Fruit fly (Drosophila melanogaster) whole organism, embryonic: ENCODE measurements around the gene CG12206.

Experiments used
- Adf1 ChIP-seq: fragments of 200-800 bp; sonication (Bioruptor generic); IDR thresholded peaks from 2 replicates; pipeline ENCODE4 v1.3.6; 2022; ENCODE audit warnings: missing biosample characterization, missing genetic modification characterization
- Asciz ChIP-seq: fragments of 200-800 bp; sonication (Bioruptor generic); optimal IDR thresholded peaks from 2 replicates; lab custom pipeline; 2017; ENCODE audit warnings: missing biosample characterization, mild to moderate bottlenecking, missing genetic modification characterization, missing genetic modification reagents
- CG10543 ChIP-seq: fragments of 200-800 bp; sonication (Bioruptor generic); optimal IDR thresholded peaks from 3 replicates; lab custom pipeline; 2017; ENCODE audit warnings: missing biosample characterization, mild to moderate bottlenecking, missing genetic modification characterization, moderate library complexity
- CG11696 ChIP-seq: fragments of 200-800 bp; sonication (Bioruptor generic); IDR thresholded peaks from 2 replicates; pipeline ENCODE4 v1.3.6; 2022; ENCODE audit warnings: missing biosample characterization, missing genetic modification characterization
- CG12236 ChIP-seq: fragments of 200-800 bp; sonication (Bioruptor generic); optimal IDR thresholded peaks from 2 replicates; lab custom pipeline; 2016; ENCODE audit warnings: missing biosample characterization, missing genetic modification characterization
- CG12942 ChIP-seq: fragments of 200-800 bp; sonication (Bioruptor generic); optimal IDR thresholded peaks from 3 replicates; lab custom pipeline; 2016; ENCODE audit warnings: missing biosample characterization, missing genetic modification characterization
- CG14710 ChIP-seq: fragments of 200-800 bp; sonication (Bioruptor generic); optimal IDR thresholded peaks from 3 replicates; lab custom pipeline; 2019; ENCODE audit warnings: missing biosample characterization, mild to moderate bottlenecking, missing genetic modification characterization, moderate library complexity
- CG14860 ChIP-seq: fragments of 200-800 bp; sonication (Bioruptor generic); IDR thresholded peaks from 3 replicates; pipeline ENCODE4 v1.3.6; 2022; ENCODE audit warnings: missing biosample characterization, missing genetic modification characterization; ENCODE audit not compliant: partially characterized antibody
- CG17568 ChIP-seq: fragments of 200-800 bp; sonication (Bioruptor generic); optimal IDR thresholded peaks from 2 replicates; lab custom pipeline; 2018; ENCODE audit warnings: missing biosample characterization, mild to moderate bottlenecking, missing genetic modification characterization, moderate library complexity
- CG17829 ChIP-seq: fragments of 200-800 bp; optimal IDR thresholded peaks from 2 replicates; lab custom pipeline; 2019; ENCODE audit warnings: missing biosample characterization, mild to moderate bottlenecking, missing genetic modification characterization, moderate library complexity
- CG2202 ChIP-seq: fragments of 200-800 bp; sonication (Bioruptor generic); optimal IDR thresholded peaks from 2 replicates; lab custom pipeline; 2018; ENCODE audit warnings: missing biosample characterization, mild to moderate bottlenecking, missing genetic modification characterization
- CG31365 ChIP-seq: fragments of 200-800 bp; sonication (Bioruptor generic); optimal IDR thresholded peaks from 2 replicates; lab custom pipeline; 2018; ENCODE audit warnings: missing biosample characterization, mild to moderate bottlenecking, missing genetic modification characterization
- CG32532 ChIP-seq: fragments of 200-800 bp; sonication (Bioruptor generic); IDR thresholded peaks from 2 replicates; pipeline ENCODE4 v1.3.6; 2022; ENCODE audit warnings: missing biosample characterization, missing genetic modification characterization
- CG34422 ChIP-seq: fragments of 200-800 bp; sonication (Bioruptor generic); IDR thresholded peaks from 3 replicates; pipeline ENCODE4 v1.3.6; 2022; ENCODE audit warnings: missing biosample characterization, missing genetic modification characterization
- CG6175 ChIP-seq: fragments of 200-800 bp; sonication (Bioruptor generic); IDR thresholded peaks from 3 replicates; pipeline ENCODE4 v1.3.6; 2022; ENCODE audit warnings: missing biosample characterization, missing genetic modification characterization
- CG7839 ChIP-seq: fragments of 200-800 bp; sonication (Bioruptor generic); optimal IDR thresholded peaks from 3 replicates; lab custom pipeline; 2018; ENCODE audit warnings: missing biosample characterization, mild to moderate bottlenecking, missing genetic modification characterization, moderate library complexity
- CG9727 ChIP-seq: fragments of 200-800 bp; sonication (Bioruptor generic); optimal IDR thresholded peaks from 3 replicates; lab custom pipeline; 2017; ENCODE audit warnings: missing biosample characterization, mild to moderate bottlenecking, missing genetic modification characterization
- CHES-1-like ChIP-seq: fragments of 200-800 bp; sonication (Bioruptor generic); optimal IDR thresholded peaks from 2 replicates; lab custom pipeline; 2016; ENCODE audit warnings: missing biosample characterization, missing genetic modification characterization
- CkIIα-i1 ChIP-seq: fragments of 200-800 bp; sonication (Bioruptor generic); IDR thresholded peaks from 2 replicates; pipeline ENCODE4 v1.3.6; 2022; ENCODE audit warnings: missing biosample characterization, missing genetic modification characterization
- CoRest ChIP-seq: fragments of 200-800 bp; sonication (Bioruptor generic); optimal IDR thresholded peaks from 3 replicates; lab custom pipeline; 2018; ENCODE audit warnings: missing biosample characterization, mild to moderate bottlenecking, missing genetic modification characterization, moderate library complexity
- E2f2 ChIP-seq: fragments of 200-800 bp; sonication (Bioruptor generic); IDR thresholded peaks from 2 replicates; pipeline ENCODE4 v1.3.6; 2022; ENCODE audit warnings: missing biosample characterization, missing genetic modification characterization
- ERR ChIP-seq: fragments of 200-800 bp; sonication (Bioruptor generic); optimal IDR thresholded peaks from 2 replicates; lab custom pipeline; 2016; ENCODE audit warnings: missing biosample characterization, missing genetic modification characterization
- Fer2 ChIP-seq: fragments of 200-800 bp; sonication (Bioruptor generic); optimal IDR thresholded peaks from 2 replicates; lab custom pipeline; 2018; ENCODE audit warnings: missing biosample characterization, mild to moderate bottlenecking, missing genetic modification characterization, moderate library complexity
- Hr51 ChIP-seq, 2 experiments: fragments of 200-800 bp; sonication (Bioruptor generic); optimal IDR thresholded peaks; 2 replicates in 1 of 2; 3 replicates in 1 of 2; lab custom pipeline; 2016 to 2018; ENCODE audit warnings: missing biosample characterization in 2 of 2, missing genetic modification characterization in 2 of 2, mild to moderate bottlenecking in 1 of 2, moderate library complexity in 1 of 2
- Med ChIP-seq: fragments of 200-800 bp; sonication (Bioruptor generic); peaks from one replicate; lab custom pipeline; 2016; ENCODE audit warnings: missing biosample characterization, missing genetic modification characterization, mild to moderate bottlenecking, inconsistent platforms, moderate library complexity
- NK7.1 ChIP-seq: fragments of 200-800 bp; sonication (Bioruptor generic); optimal IDR thresholded peaks from 3 replicates; lab custom pipeline; 2016; ENCODE audit warnings: missing biosample characterization, missing genetic modification characterization
- Neu2 ChIP-seq: fragments of 200-800 bp; sonication (Bioruptor generic); optimal IDR thresholded peaks from 3 replicates; lab custom pipeline; 2016; ENCODE audit warnings: missing biosample characterization, missing genetic modification characterization, borderline replicate concordance
- Ptx1 ChIP-seq: fragments of 200-800 bp; sonication (Bioruptor generic); IDR thresholded peaks from 2 replicates; pipeline ENCODE4 v1.3.6; 2022; ENCODE audit warnings: missing biosample characterization, missing genetic modification characterization
- Trl ChIP-seq, 3 experiments: fragments of >200 bp in 2 of 3; fragments of 200-800 bp in 1 of 3; sonication (Bioruptor generic) in 1 of 3; optimal IDR thresholded peaks; 2 replicates in 1 of 3; 3 replicates in 2 of 3; lab custom pipeline; 2016 to 2017; ENCODE audit warnings: missing biosample characterization in 1 of 3, missing genetic modification characterization in 1 of 3
- Vsx1 ChIP-seq: fragments of 200-800 bp; sonication (Bioruptor generic); optimal IDR thresholded peaks from 2 replicates; lab custom pipeline; 2017; ENCODE audit warnings: missing biosample characterization, mild to moderate bottlenecking, missing genetic modification characterization, missing genetic modification reagents
- ab ChIP-seq: fragments of 200-800 bp; sonication (Bioruptor generic); optimal IDR thresholded peaks from 2 replicates; lab custom pipeline; 2016; ENCODE audit warnings: missing biosample characterization, missing genetic modification characterization
- abd-A ChIP-seq: fragments of 200-800 bp; sonication (Bioruptor generic); optimal IDR thresholded peaks from 3 replicates; lab custom pipeline; 2019; ENCODE audit warnings: missing biosample characterization, mild to moderate bottlenecking, missing genetic modification characterization, moderate library complexity
- bowl ChIP-seq: fragments of 200-800 bp; sonication (Bioruptor generic); IDR thresholded peaks from 2 replicates; pipeline ENCODE4 v1.3.6; 2022; ENCODE audit warnings: missing biosample characterization, missing genetic modification characterization
- caup ChIP-seq: fragments of 200-800 bp; sonication (Bioruptor generic); optimal IDR thresholded peaks from 3 replicates; lab custom pipeline; 2017; ENCODE audit warnings: missing biosample characterization, mild to moderate bottlenecking, missing genetic modification characterization, moderate library complexity; ENCODE audit not compliant: severe bottlenecking
- crol ChIP-seq: fragments of 200-800 bp; sonication (Bioruptor generic); IDR thresholded peaks from 2 replicates; pipeline ENCODE4 v1.3.6; 2022; ENCODE audit warnings: missing biosample characterization, missing genetic modification characterization
- dan ChIP-seq: fragments of 200-800 bp; sonication (Bioruptor generic); IDR thresholded peaks from 2 replicates; pipeline ENCODE4 v1.3.6; 2022; ENCODE audit warnings: missing biosample characterization, missing genetic modification characterization
- gcm ChIP-seq: fragments of 200-800 bp; sonication (Bioruptor generic); optimal IDR thresholded peaks from 2 replicates; lab custom pipeline; 2019; ENCODE audit warnings: missing biosample characterization, mild to moderate bottlenecking, missing genetic modification characterization, moderate library complexity
- gt ChIP-seq: fragments of 200-800 bp; sonication (Bioruptor generic); IDR thresholded peaks from 2 replicates; pipeline ENCODE4 v1.3.6; 2022; ENCODE audit warnings: missing biosample characterization, missing genetic modification characterization
- hkb ChIP-seq, 2 experiments: fragments of 200-800 bp in 1 of 2; fragments of >200 bp in 1 of 2; sonication (Bioruptor generic) in 1 of 2; IDR thresholded peaks in 1 of 2; optimal IDR thresholded peaks in 1 of 2; 2 replicates each; pipeline versions ENCODE4 v1.3.6 to Lab custom; 2017 to 2022; ENCODE audit warnings: missing biosample characterization in 1 of 2, missing genetic modification characterization in 1 of 2
- lola ChIP-seq, 3 experiments: fragments of >200 bp in 2 of 3; fragments of 200-800 bp in 1 of 3; sonication (Bioruptor generic) in 1 of 3; optimal IDR thresholded peaks; 2 replicates each; lab custom pipeline; 2017 to 2019; ENCODE audit warnings: missing biosample characterization in 3 of 3, missing genetic modification characterization in 3 of 3, mild to moderate bottlenecking in 1 of 3, moderate library complexity in 1 of 3
- mld ChIP-seq: fragments of 200-800 bp; sonication (Bioruptor generic); IDR thresholded peaks from 3 replicates; pipeline ENCODE4 v1.3.6; 2022; ENCODE audit warnings: missing biosample characterization, missing genetic modification characterization; ENCODE audit not compliant: partially characterized antibody
- pan ChIP-seq, 4 experiments: fragments of >200 bp in 3 of 4; fragments of 200-800 bp in 1 of 4; sonication (Bioruptor generic) in 1 of 4; optimal IDR thresholded peaks in 3 of 4; IDR thresholded peaks in 1 of 4; 2 replicates each; pipeline versions ENCODE4 v1.3.6 to Lab custom; 2017 to 2022; ENCODE audit warnings: missing biosample characterization in 2 of 4, missing genetic modification characterization in 2 of 4, mixed read lengths in 1 of 4
- peb ChIP-seq: fragments of 200-800 bp; sonication (Bioruptor generic); IDR thresholded peaks from 2 replicates; pipeline ENCODE4 v1.3.6; 2022; ENCODE audit warnings: missing biosample characterization, missing genetic modification characterization
- pfk ChIP-seq: fragments of 200-800 bp; sonication (Bioruptor generic); optimal IDR thresholded peaks from 2 replicates; lab custom pipeline; 2018; ENCODE audit warnings: missing biosample characterization, mild to moderate bottlenecking, missing genetic modification characterization, moderate library complexity
- ro ChIP-seq: fragments of 200-800 bp; sonication (Bioruptor generic); IDR thresholded peaks from 2 replicates; pipeline ENCODE4 v1.3.6; 2022; ENCODE audit warnings: missing biosample characterization, missing genetic modification characterization
- so ChIP-seq: fragments of 200-800 bp; sonication (Bioruptor generic); IDR thresholded peaks from 3 replicates; pipeline ENCODE4 v1.3.6; 2022; ENCODE audit warnings: missing biosample characterization, missing genetic modification characterization
- tio ChIP-seq: fragments of 200-800 bp; sonication (Bioruptor generic); optimal IDR thresholded peaks from 2 replicates; lab custom pipeline; 2017; ENCODE audit warnings: missing biosample characterization, missing genetic modification characterization, inconsistent platforms
- zen2 ChIP-seq: fragments of 200-800 bp; sonication (Bioruptor generic); IDR thresholded peaks from 3 replicates; pipeline ENCODE4 v1.3.6; 2022; ENCODE audit warnings: missing biosample characterization, missing genetic modification characterization; ENCODE audit not compliant: partially characterized antibody
- zf30C ChIP-seq: fragments of 200-800 bp; sonication (Bioruptor generic); optimal IDR thresholded peaks from 3 replicates; lab custom pipeline; 2018; ENCODE audit warnings: missing biosample characterization, mild to moderate bottlenecking, missing genetic modification characterization

Gene CG12206

dm6 chrX:3454715-3455114, 19.6 kb downstream of the CG12206 start (continued):
- TF ChIP-seq CHES-1-like (GFP tag; lab: Kevin White, UChicago) = no peak
- no peak for TF ChIP-seq gt (GFP tag; lab: Robert Waterston, UW)
- no peak for TF ChIP-seq zen2 (GFP tag; lab: Robert Waterston, UW)
- TF ChIP-seq CG11696 (GFP tag; lab: Robert Waterston, UW) = no peak
- no peak for TF ChIP-seq CG34422 (GFP tag; lab: Robert Waterston, UW)
- TF ChIP-seq CkIIα-i1 = no peak
- no peak for TF ChIP-seq mld (GFP tag; lab: Robert Waterston, UW)
- peak; percentile 26; the same call in 1 of the 2 replicates for TF ChIP-seq Ptx1
- no peak for TF ChIP-seq CG32532 (GFP tag; lab: Robert Waterston, UW)
- no peak for TF ChIP-seq E2f2 (GFP tag; lab: Robert Waterston, UW)
- TF ChIP-seq tio (GFP tag; lab: Kevin White, UChicago) = no peak
- TF ChIP-seq peb = no peak
- no peak for TF ChIP-seq dan (GFP tag; lab: Robert Waterston, UW)
- TF ChIP-seq Adf1 = no peak
- TF ChIP-seq pan (optimal IDR thresholded peaks at IDR 0.05; lab: Kevin White, UChicago) = no peak
- peak in 1 of 2 experiments; percentile 43 for TF ChIP-seq pan (GFP tag; optimal IDR thresholded peaks at IDR 0.05 in 1 of 2, IDR thresholded peaks at IDR 0.05 in 1 of 2)
- TF ChIP-seq Med (GFP tag; lab: Kevin White, UChicago) = peak; percentile 36
- no peak for TF ChIP-seq crol
- TF ChIP-seq CoRest (tag; lab: Kevin White, UChicago) = no peak
- TF ChIP-seq NK7.1 (GFP tag; lab: Kevin White, UChicago) = no peak
- no peak for TF ChIP-seq caup (GFP tag; lab: Kevin White, UChicago)
- TF ChIP-seq Vsx1 (GFP tag; lab: Kevin White, UChicago) = no peak
- TF ChIP-seq CG2202 (tag; lab: Kevin White, UChicago) = no peak
- peak in 1 of 2 experiments; percentile 25 for TF ChIP-seq Hr51 (GFP tag; optimal IDR thresholded peaks at IDR 0.05; lab: Kevin White, UChicago)
- TF ChIP-seq ro (GFP tag; lab: Robert Waterston, UW) = no peak
- no peak for TF ChIP-seq zf30C (GFP tag; lab: Kevin White, UChicago)
- no peak for TF ChIP-seq Trl (optimal IDR thresholded peaks at IDR 0.05; lab: Kevin White, UChicago)
- no peak for TF ChIP-seq Trl (GFP tag; optimal IDR thresholded peaks at IDR 0.05; lab: Kevin White, UChicago)
- TF ChIP-seq bowl = no peak
- no peak for TF ChIP-seq abd-A (tag; lab: Kevin White, UChicago)
- no peak for TF ChIP-seq CG17568
- TF ChIP-seq CG14710 (tag; lab: Kevin White, UChicago) = peak; percentile 19
- TF ChIP-seq CG6175 = no peak
- TF ChIP-seq so (GFP tag; lab: Robert Waterston, UW) = no peak
- TF ChIP-seq ab (GFP tag; lab: Kevin White, UChicago) = no peak
- no peak for TF ChIP-seq lola (GFP tag; optimal IDR thresholded peaks at IDR 0.05; lab: Kevin White, UChicago)
- TF ChIP-seq CG9727 (GFP tag; lab: Kevin White, UChicago) = no peak
- no peak for TF ChIP-seq pfk (GFP tag; lab: Kevin White, UChicago)
- no peak for TF ChIP-seq Neu2 (GFP tag; lab: Kevin White, UChicago)
- no peak for TF ChIP-seq CG31365 (tag; lab: Kevin White, UChicago)
- TF ChIP-seq hkb (optimal IDR thresholded peaks at IDR 0.05; lab: Kevin White, UChicago) = no peak
- no peak for TF ChIP-seq hkb (GFP tag; IDR thresholded peaks at IDR 0.05; lab: Robert Waterston, UW)
- TF ChIP-seq ERR (GFP tag; lab: Kevin White, UChicago) = no peak
- TF ChIP-seq CG12942 (GFP tag; lab: Kevin White, UChicago) = no peak
- TF ChIP-seq Fer2 (tag; lab: Kevin White, UChicago) = no peak
- no peak for TF ChIP-seq CG10543 (GFP tag; lab: Kevin White, UChicago)
- no peak for TF ChIP-seq gcm
- TF ChIP-seq Asciz (GFP tag; lab: Kevin White, UChicago) = no peak
- no peak for TF ChIP-seq CG14860 (GFP tag; lab: Robert Waterston, UW)
- no peak for TF ChIP-seq CG17829 (tag; lab: Kevin White, UChicago)
- TF ChIP-seq CG12236 = no peak
- TF ChIP-seq CG7839 = peak; percentile 7
